Worm (Caenorhabditis elegans): ENCODE measurements around the gene gtr-1.

gtr-1 gene

ce11 chrX:802478-802877, at the start of gene gtr-1:
gtr-1 (plus strand) TSS chrX:802778.
- TF ChIP-seq cog-1 (tag; optimal IDR thresholded peaks at IDR 0.05) (no peak), tab-1 (GFP tag; IDR thresholded peaks at IDR 0.05) (no peak), flt-1 (GFP tag; IDR thresholded peaks at IDR 0.05) (no peak), ztf-29 (GFP tag; IDR thresholded peaks at IDR 0.05) (no peak), med-1 (GFP tag; optimal IDR thresholded peaks at IDR 0.05; ENCODE audit: insufficient read depth) (no peak), klf-2 (GFP tag; conservative IDR thresholded peaks at IDR 0.05) (no peak), T22C8.4 (GFP tag; IDR thresholded peaks at IDR 0.05) (no peak), ref-1 (GFP tag; conservative IDR thresholded peaks at IDR 0.05) (no peak), ztf-23 (GFP tag; IDR thresholded peaks at IDR 0.05) (no peak)

ce11 chrX:759634-760033, 42.9 kb upstream of the gtr-1 start, which contains the start of gene aex-3:
aex-3 (minus strand) TSS chrX:759734.
- TF ChIP-seq ztf-23 (GFP tag; IDR thresholded peaks at IDR 0.05) (no peak), cog-1 (tag; optimal IDR thresholded peaks at IDR 0.05) (no peak), ztf-29 (GFP tag; IDR thresholded peaks at IDR 0.05) (no peak), ref-1 (GFP tag; conservative IDR thresholded peaks at IDR 0.05) (no peak), tab-1 (GFP tag; IDR thresholded peaks at IDR 0.05) (no peak), med-1 (GFP tag; optimal IDR thresholded peaks at IDR 0.05; ENCODE audit: insufficient read depth) (no peak), T22C8.4 (GFP tag; IDR thresholded peaks at IDR 0.05) (no peak), flt-1 (GFP tag; IDR thresholded peaks at IDR 0.05) (no peak), klf-2 (GFP tag; conservative IDR thresholded peaks at IDR 0.05) (no peak)

- TF ChIP-seq med-1 (GFP tag; optimal IDR thresholded peaks at IDR 0.05; ENCODE audit: insufficient read depth): no peak
- TF ChIP-seq cog-1 (tag; optimal IDR thresholded peaks at IDR 0.05): no peak
- no peak for TF ChIP-seq flt-1 (GFP tag; IDR thresholded peaks at IDR 0.05)
- no peak for TF ChIP-seq ztf-23 (GFP tag; IDR thresholded peaks at IDR 0.05)
- no peak for TF ChIP-seq ztf-29 (GFP tag; IDR thresholded peaks at IDR 0.05)
- TF ChIP-seq ref-1 (GFP tag; conservative IDR thresholded peaks at IDR 0.05): no peak
- TF ChIP-seq tab-1 (GFP tag; IDR thresholded peaks at IDR 0.05): no peak
- TF ChIP-seq T22C8.4 (GFP tag; IDR thresholded peaks at IDR 0.05): no peak
- no peak for TF ChIP-seq klf-2 (GFP tag; conservative IDR thresholded peaks at IDR 0.05)
Observed at ce11 chrX:760579-760978, 42.0 kb upstream of the gtr-1 start.

ce11 chrX:763452-763851, 39.1 kb upstream of the gtr-1 start, which contains the start of gene dyf-11:
dyf-11 (plus strand) TSS chrX:763752.
- TF ChIP-seq klf-2 (GFP tag; conservative IDR thresholded peaks at IDR 0.05) (no peak), T22C8.4 (GFP tag; IDR thresholded peaks at IDR 0.05) (no peak), ztf-29 (GFP tag; IDR thresholded peaks at IDR 0.05) (no peak), flt-1 (GFP tag; IDR thresholded peaks at IDR 0.05) (no peak), cog-1 (tag; optimal IDR thresholded peaks at IDR 0.05) (no peak), ref-1 (GFP tag; conservative IDR thresholded peaks at IDR 0.05) (no peak), ztf-23 (GFP tag; IDR thresholded peaks at IDR 0.05) (no peak), med-1 (GFP tag; optimal IDR thresholded peaks at IDR 0.05; ENCODE audit: insufficient read depth) (no peak), tab-1 (GFP tag; IDR thresholded peaks at IDR 0.05) (no peak)

ce11 chrX:768061-768646, 34.4 kb upstream of the gtr-1 start, which contains the start of the genes trap-2 and ile-2:
trap-2 (minus strand) TSS chrX:768069.
ile-2 (plus strand) TSS chrX:768596.
- TF ChIP-seq med-1 (GFP tag; optimal IDR thresholded peaks at IDR 0.05; ENCODE audit: insufficient read depth) (no peak), flt-1 (GFP tag; IDR thresholded peaks at IDR 0.05) (peak; percentile 80), ztf-29 (GFP tag; IDR thresholded peaks at IDR 0.05) (no peak), tab-1 (GFP tag; IDR thresholded peaks at IDR 0.05) (peak; percentile 71), ref-1 (GFP tag; conservative IDR thresholded peaks at IDR 0.05) (no peak), ztf-23 (GFP tag; IDR thresholded peaks at IDR 0.05) (peak; percentile 80), T22C8.4 (GFP tag; IDR thresholded peaks at IDR 0.05) (no peak), cog-1 (tag; optimal IDR thresholded peaks at IDR 0.05) (peak; percentile 92), klf-2 (GFP tag; conservative IDR thresholded peaks at IDR 0.05) (no peak)

- TF ChIP-seq T22C8.4 (GFP tag; IDR thresholded peaks at IDR 0.05) (no peak), med-1 (GFP tag; optimal IDR thresholded peaks at IDR 0.05; ENCODE audit: insufficient read depth) (no peak), ref-1 (GFP tag; conservative IDR thresholded peaks at IDR 0.05) (no peak), tab-1 (GFP tag; IDR thresholded peaks at IDR 0.05) (no peak), flt-1 (GFP tag; IDR thresholded peaks at IDR 0.05) (no peak), cog-1 (tag; optimal IDR thresholded peaks at IDR 0.05) (no peak), klf-2 (GFP tag; conservative IDR thresholded peaks at IDR 0.05) (no peak), ztf-29 (GFP tag; IDR thresholded peaks at IDR 0.05) (no peak), ztf-23 (GFP tag; IDR thresholded peaks at IDR 0.05) (no peak)
Observed at ce11 chrX:769550-769949, 33.0 kb upstream of the gtr-1 start.

ce11 chrX:770537-770936, 32.0 kb upstream of the gtr-1 start, which contains the start of gene T04G9.7:
T04G9.7 (plus strand) TSS chrX:770837.
- TF ChIP-seq T22C8.4 (GFP tag; IDR thresholded peaks at IDR 0.05) (no peak), ztf-23 (GFP tag; IDR thresholded peaks at IDR 0.05) (no peak), ztf-29 (GFP tag; IDR thresholded peaks at IDR 0.05) (no peak), cog-1 (tag; optimal IDR thresholded peaks at IDR 0.05) (no peak), flt-1 (GFP tag; IDR thresholded peaks at IDR 0.05) (no peak), klf-2 (GFP tag; conservative IDR thresholded peaks at IDR 0.05) (no peak), med-1 (GFP tag; optimal IDR thresholded peaks at IDR 0.05; ENCODE audit: insufficient read depth) (no peak), tab-1 (GFP tag; IDR thresholded peaks at IDR 0.05) (no peak)

ce11 chrX:772184-772583, 30.4 kb upstream of the gtr-1 start, which contains the start of gene T04G9.4:
T04G9.4 (plus strand) TSS chrX:772476.
- TF ChIP-seq flt-1 (GFP tag; IDR thresholded peaks at IDR 0.05) (no peak), T22C8.4 (GFP tag; IDR thresholded peaks at IDR 0.05) (no peak)

ce11 chrX:777421-777820, 25.2 kb upstream of the gtr-1 start, which contains the start of gene nas-15:
nas-15 (plus strand) TSS chrX:777721.
- TF ChIP-seq ztf-23 (GFP tag; IDR thresholded peaks at IDR 0.05) (no peak), med-1 (GFP tag; optimal IDR thresholded peaks at IDR 0.05; ENCODE audit: insufficient read depth) (no peak), klf-2 (GFP tag; conservative IDR thresholded peaks at IDR 0.05) (no peak), flt-1 (GFP tag; IDR thresholded peaks at IDR 0.05) (no peak), ref-1 (GFP tag; conservative IDR thresholded peaks at IDR 0.05) (no peak), ztf-29 (GFP tag; IDR thresholded peaks at IDR 0.05) (no peak), tab-1 (GFP tag; IDR thresholded peaks at IDR 0.05) (no peak), T22C8.4 (GFP tag; IDR thresholded peaks at IDR 0.05) (no peak), cog-1 (tag; optimal IDR thresholded peaks at IDR 0.05) (no peak)
